Worm (Caenorhabditis elegans) whole organism, L4/young adult: ENCODE measurements around the gene ssq-2.
"Not testable (repeated sequence)": the region's sequence is repeated elsewhere in the genome, so short reads cannot be mapped to it uniquely, and the experiment has no call there.

Experiments
- W03F9.2 ChIP-seq: fragments of 150-350 bp; optimal IDR thresholded peaks from 2 replicates; lab custom pipeline; 2014; ENCODE audit warnings: missing biosample characterization, missing genetic modification characterization
- dao-5 ChIP-seq: sonication (generic microtip); optimal IDR thresholded peaks from 2 replicates; lab custom pipeline; 2016; ENCODE audit warnings: missing genotype, missing genetic modification characterization, moderate library complexity, missing compliant biosample characterization
- him-1 ChIP-seq: sonication (generic microtip); optimal IDR thresholded peaks from 2 replicates; lab custom pipeline; 2016; ENCODE audit warnings: missing genotype, missing genetic modification reagents, missing genetic modification characterization, missing compliant biosample characterization

The ssq-2 gene

ce11 chrIV:5002448-5002847 lies 6.5 kb downstream of the ssq-2 start, which contains the start of gene pes-1:
Gene pes-1 (plus strand): TSS chrIV:5002748.
- TF ChIP-seq him-1 (tag; lab: Kevin White, UChicago) (no peak), W03F9.2 (tag; lab: Kevin White, UChicago) (no peak), dao-5 (tag; lab: Kevin White, UChicago) (no peak)

ce11 chrIV:5005154-5005553 lies 9.2 kb downstream of the ssq-2 start:
- TF ChIP-seq W03F9.2 (tag; lab: Kevin White, UChicago) (no peak), him-1 (tag; lab: Kevin White, UChicago) (no peak), dao-5 (tag; lab: Kevin White, UChicago) (no peak)

ce11 chrIV:5008378-5008777 lies 12.4 kb downstream of the ssq-2 start, which contains the start of gene srm-2:
Gene srm-2 (plus strand): TSS chrIV:5008678.
- TF ChIP-seq him-1 (tag; lab: Kevin White, UChicago): no peak
- no peak for TF ChIP-seq dao-5 (tag; lab: Kevin White, UChicago)
- no peak for TF ChIP-seq W03F9.2 (tag; lab: Kevin White, UChicago)

- TF ChIP-seq W03F9.2 (tag; lab: Kevin White, UChicago) (no peak), him-1 (tag; lab: Kevin White, UChicago) (no peak), dao-5 (tag; lab: Kevin White, UChicago) (no peak)
Observed at ce11 chrIV:5012241-5012640, 16.3 kb downstream of the ssq-2 start, which contains the start of gene srm-1. Gene srm-1 (plus strand): TSS chrIV:5012541.

- TF ChIP-seq him-1, W03F9.2, dao-5 (tag; lab: Kevin White, UChicago): not testable (repeated sequence)
Observed at ce11 chrIV:5016461-5016860, 20.5 kb downstream of the ssq-2 start, which contains the start of gene ssq-4. Gene ssq-4 (plus strand): TSS chrIV:5016479.

- not testable (repeated sequence) for TF ChIP-seq W03F9.2, dao-5, him-1 (tag; lab: Kevin White, UChicago)
Observed at ce11 chrIV:5017075-5017474, 21.1 kb downstream of the ssq-2 start, which contains the start of gene T28H11.7. Gene T28H11.7 (minus strand): TSS chrIV:5017175.

ce11 chrIV:5020533-5020932 lies 24.6 kb downstream of the ssq-2 start, which contains the start of gene T28H11.8:
Gene T28H11.8 (minus strand): TSS chrIV:5020633.
- TF ChIP-seq dao-5 (tag; lab: Kevin White, UChicago) (no peak), W03F9.2 (tag; lab: Kevin White, UChicago) (no peak), him-1 (tag; lab: Kevin White, UChicago) (no peak)

ce11 chrIV:5025646-5026045 lies 29.7 kb downstream of the ssq-2 start, which contains the start of gene C09B9.85:
Gene C09B9.85 (minus strand): TSS chrIV:5025746.
- TF ChIP-seq him-1 (tag; lab: Kevin White, UChicago): no peak
- TF ChIP-seq W03F9.2 (tag; lab: Kevin White, UChicago): no peak
- no peak for TF ChIP-seq dao-5 (tag; lab: Kevin White, UChicago)

ce11 chrIV:5028978-5029377 lies 33.0 kb downstream of the ssq-2 start, which contains the start of the genes best-6 and C09B9.2:
Gene best-6 (minus strand): TSS chrIV:5029078.
Gene C09B9.2 (plus strand): TSS chrIV:5029291.
- TF ChIP-seq him-1 (tag; lab: Kevin White, UChicago) (no peak), W03F9.2 (tag; lab: Kevin White, UChicago) (no peak), dao-5 (tag; lab: Kevin White, UChicago) (no peak)

- no peak for TF ChIP-seq dao-5 (tag; lab: Kevin White, UChicago)
- TF ChIP-seq W03F9.2 (tag; lab: Kevin White, UChicago): no peak
- TF ChIP-seq him-1 (tag; lab: Kevin White, UChicago): no peak
Observed at ce11 chrIV:5031346-5031745, 35.4 kb downstream of the ssq-2 start.

- TF ChIP-seq dao-5 (tag; lab: Kevin White, UChicago): no peak
- no peak for TF ChIP-seq him-1 (tag; lab: Kevin White, UChicago)
- no peak for TF ChIP-seq W03F9.2 (tag; lab: Kevin White, UChicago)
Observed at ce11 chrIV:5033276-5033675, 37.3 kb downstream of the ssq-2 start, which contains the start of gene C09B9.4. Gene C09B9.4 (minus strand): TSS chrIV:5033376.

ce11 chrIV:5037489-5037888 lies 41.5 kb downstream of the ssq-2 start, which contains the start of gene C09B9.1:
Gene C09B9.1 (plus strand): TSS chrIV:5037789.
- TF ChIP-seq dao-5 (tag; lab: Kevin White, UChicago) (no peak), W03F9.2 (tag; lab: Kevin White, UChicago) (no peak), him-1 (tag; lab: Kevin White, UChicago) (no peak)

ce11 chrIV:5038744-5039143 lies 42.8 kb downstream of the ssq-2 start:
- no peak for TF ChIP-seq W03F9.2 (tag; lab: Kevin White, UChicago)
- TF ChIP-seq dao-5 (tag; lab: Kevin White, UChicago): peak; percentile 66
- peak; percentile 17 for TF ChIP-seq him-1 (tag; lab: Kevin White, UChicago)

- TF ChIP-seq W03F9.2 (tag; lab: Kevin White, UChicago): no peak
- TF ChIP-seq dao-5 (tag; lab: Kevin White, UChicago): no peak
- no peak for TF ChIP-seq him-1 (tag; lab: Kevin White, UChicago)
Observed at ce11 chrIV:5045389-5045788, 49.4 kb downstream of the ssq-2 start, which contains the start of gene hot-9. Gene hot-9 (minus strand): TSS chrIV:5045489.
